Worm (Caenorhabditis elegans) whole organism, midembryonic: ENCODE measurements around the gene F29B9.8.

ENCODE experiments used
- T22C8.4 ChIP-seq: fragments of 200-800 bp; sonication (Bioruptor generic); IDR thresholded peaks from 2 replicates; pipeline ENCODE4 v1.3.6; 2022; ENCODE audit warnings: missing genetic modification characterization, missing compliant biosample characterization
- cog-1 ChIP-seq: sonication (generic microtip); optimal IDR thresholded peaks from 2 replicates; lab custom pipeline; 2016; ENCODE audit warnings: missing genetic modification characterization, missing compliant biosample characterization
- flt-1 ChIP-seq: fragments of 200-800 bp; sonication (Bioruptor generic); IDR thresholded peaks from 2 replicates; pipeline ENCODE4 v1.3.6; 2022; ENCODE audit warnings: missing genetic modification characterization, missing compliant biosample characterization
- klf-2 ChIP-seq: fragments of 200-800 bp; sonication (Bioruptor generic); conservative IDR thresholded peaks from 2 replicates; pipeline ENCODE4 v1.3.6; 2022; ENCODE audit warnings: missing genetic modification reagents, missing genetic modification characterization, missing compliant biosample characterization
- med-1 ChIP-seq: sonication (generic microtip); optimal IDR thresholded peaks from 2 replicates; lab custom pipeline; 2017; ENCODE audit warnings: missing genetic modification characterization, mild to moderate bottlenecking, missing compliant biosample characterization, antibody characterized with exemption, missing genetic modification reagents; ENCODE audit not compliant: insufficient read depth
- ref-1 ChIP-seq: fragments of 200-800 bp; sonication (Bioruptor generic); conservative IDR thresholded peaks from 2 replicates; pipeline ENCODE4 v1.3.6; 2022; ENCODE audit warnings: missing genetic modification reagents, missing genetic modification characterization, missing compliant biosample characterization
- tab-1 ChIP-seq: fragments of 200-800 bp; sonication (Bioruptor generic); IDR thresholded peaks from 2 replicates; pipeline ENCODE4 v1.3.6; 2022; ENCODE audit warnings: missing genetic modification characterization, missing compliant biosample characterization
- ztf-29 ChIP-seq: fragments of 200-800 bp; sonication (Bioruptor generic); IDR thresholded peaks from 2 replicates; pipeline ENCODE4 v1.3.6; 2022; ENCODE audit warnings: missing genetic modification reagents, missing genetic modification characterization, missing compliant biosample characterization

DNA sequence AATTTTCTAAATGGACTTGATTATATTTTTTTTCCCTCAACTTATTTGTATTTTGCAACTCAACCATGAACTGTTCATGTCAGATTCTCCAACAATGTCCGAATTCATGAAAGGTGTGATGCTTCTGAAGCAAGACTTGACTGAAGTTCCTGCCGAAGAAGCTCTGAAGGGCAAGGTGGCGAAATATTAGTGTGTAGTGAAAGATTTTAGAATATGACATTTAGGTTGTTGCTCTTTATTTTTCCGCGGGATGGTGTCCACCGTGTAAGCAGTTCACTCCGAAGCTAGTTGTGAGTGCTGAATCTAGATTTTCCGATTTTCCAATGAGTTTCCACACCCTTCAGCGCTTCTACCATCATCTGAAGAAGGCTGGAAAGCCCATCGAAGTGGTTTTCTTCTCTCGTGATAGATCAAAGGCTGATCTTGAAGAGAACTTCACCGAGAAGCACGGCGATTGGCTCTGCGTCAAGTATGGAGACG lies 4.9 kb downstream of the F29B9.8 start, which contains the start of gene F29B9.5:
- TF ChIP-seq T22C8.4 (GFP tag; lab: Robert Waterston, UW) (no peak), flt-1 (GFP tag; lab: Robert Waterston, UW) (no peak), ref-1 (no peak), klf-2 (GFP tag; lab: Robert Waterston, UW) (no peak), med-1 (no peak), cog-1 (no peak), tab-1 (no peak), ztf-29 (no peak)
